Fruit fly (Drosophila melanogaster) Kc167 (cell line): ENCODE measurements around the gene lds.

ENCODE experiments used
- Myc ChIP-seq: fragments of >200 bp; optimal IDR thresholded peaks from 2 replicates; lab custom pipeline; 2017; ENCODE audit warnings: missing external identifiers
- Sin3A ChIP-seq: fragments of >200 bp; optimal IDR thresholded peaks from 2 replicates; lab custom pipeline; 2018; ENCODE audit warnings: missing external identifiers
- psq ChIP-seq: fragments of >200 bp; optimal IDR thresholded peaks from 2 replicates; lab custom pipeline; 2017; ENCODE audit warnings: missing external identifiers

DNA sequence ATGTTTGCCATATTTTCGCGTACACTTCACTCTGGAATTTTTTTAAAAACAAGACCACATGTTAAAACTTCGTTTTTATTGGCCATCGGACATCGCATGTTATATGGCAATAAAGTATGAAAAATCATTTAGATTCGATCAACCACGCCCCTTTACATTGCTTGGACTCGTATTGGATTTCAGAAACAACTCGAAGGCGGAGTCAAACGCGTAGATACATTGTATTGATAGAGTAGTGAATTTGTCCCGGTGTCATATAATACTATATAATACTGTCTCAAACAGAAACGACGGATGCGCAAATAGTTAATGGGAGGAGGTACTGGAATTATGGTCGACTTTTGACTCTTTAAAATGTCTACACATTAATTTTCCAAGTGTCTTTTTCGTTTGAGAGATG lies 41.1 kb downstream of the lds start:
- TF ChIP-seq Myc (lab: Kevin White, UChicago) (no peak), psq (no peak), Sin3A (no peak)
